Fruit fly (Drosophila melanogaster): ENCODE data around the gene Pcyt2.
A peak's percentile ranks its signal among the peaks of the same experiment; 100 is the strongest.

The Pcyt2 gene

dm6 chr3L:1579169-1579853, 26.0 kb downstream of the Pcyt2 start:
- TF ChIP-seq OdsH (GFP tag; optimal IDR thresholded peaks at IDR 0.05) (peak; percentile 40), Hnf4 (GFP tag; optimal IDR thresholded peaks at IDR 0.05) (no peak), brk (GFP tag; optimal IDR thresholded peaks at IDR 0.05) (no peak), Abd-B (GFP tag; optimal IDR thresholded peaks at IDR 0.05) (no peak), N (GFP tag; optimal IDR thresholded peaks at IDR 0.05) (no peak), fru (GFP tag; optimal IDR thresholded peaks at IDR 0.05) (peak; percentile 61), Sp1 (GFP tag; optimal IDR thresholded peaks at IDR 0.05) (peak; percentile 40), Rel (GFP tag; optimal IDR thresholded peaks at IDR 0.05) (no peak), Rel (tag; optimal IDR thresholded peaks at IDR 0.05) (no peak), sv (GFP tag; optimal IDR thresholded peaks at IDR 0.05) (no peak), Jra (GFP tag; optimal IDR thresholded peaks at IDR 0.05) (no peak), dsf (GFP tag; optimal IDR thresholded peaks at IDR 0.05; ENCODE audit: borderline replicate concordance) (no peak), Hr83 (GFP tag; optimal IDR thresholded peaks at IDR 0.05; ENCODE audit: poor library complexity, severe bottlenecking) (no peak), br (GFP tag; optimal IDR thresholded peaks at IDR 0.05) (peak; percentile 38), pan (optimal IDR thresholded peaks at IDR 0.05) (no peak), h (GFP tag; optimal IDR thresholded peaks at IDR 0.05) (peak; percentile 69), CG32264 (GFP tag; optimal IDR thresholded peaks at IDR 0.05) (no peak), CG9705 (GFP tag; optimal IDR thresholded peaks at IDR 0.05) (no peak), sage (GFP tag; optimal IDR thresholded peaks at IDR 0.05) (no peak), foxo (GFP tag; optimal IDR thresholded peaks at IDR 0.05) (peak in 1 of 2 experiments; percentile 9), woc (GFP tag; optimal IDR thresholded peaks at IDR 0.05) (no peak), Vsx2 (GFP tag; optimal IDR thresholded peaks at IDR 0.05; ENCODE audit: partially characterized antibody) (no peak), dmrt93B (GFP tag; optimal IDR thresholded peaks at IDR 0.05) (peak; percentile 5), HLH106 (tag; optimal IDR thresholded peaks at IDR 0.05) (peak; percentile 16), Dif (GFP tag; optimal IDR thresholded peaks at IDR 0.05; ENCODE audit: partially characterized antibody) (no peak), Dfd (GFP tag; optimal IDR thresholded peaks at IDR 0.05) (no peak), Hr78 (GFP tag; optimal IDR thresholded peaks at IDR 0.05) (no peak), dl (GFP tag; optimal IDR thresholded peaks at IDR 0.05; ENCODE audit: insufficient read depth in 1 of 2, partially characterized antibody in 2 of 2) (no peak), GATAd (GFP tag; optimal IDR thresholded peaks at IDR 0.05) (no peak), ey (GFP tag; optimal IDR thresholded peaks at IDR 0.05) (peak; percentile 3), tai (GFP tag; optimal IDR thresholded peaks at IDR 0.05) (no peak), psq (GFP tag; optimal IDR thresholded peaks at IDR 0.05) (no peak), Myc (optimal IDR thresholded peaks at IDR 0.05) (no peak), usp (GFP tag; optimal IDR thresholded peaks at IDR 0.05) (no peak), CrebA (GFP tag; optimal IDR thresholded peaks at IDR 0.05; ENCODE audit: borderline replicate concordance) (no peak), jim (GFP tag; optimal IDR thresholded peaks at IDR 0.05) (no peak)

- no peak for TF ChIP-seq Hnf4 (GFP tag; optimal IDR thresholded peaks at IDR 0.05)
- no peak for TF ChIP-seq pan (optimal IDR thresholded peaks at IDR 0.05)
- TF ChIP-seq sv (GFP tag; optimal IDR thresholded peaks at IDR 0.05): no peak
- no peak for TF ChIP-seq fru (GFP tag; optimal IDR thresholded peaks at IDR 0.05)
- TF ChIP-seq CG32264 (GFP tag; optimal IDR thresholded peaks at IDR 0.05): no peak
- TF ChIP-seq foxo (GFP tag; optimal IDR thresholded peaks at IDR 0.05): no peak
- no peak for TF ChIP-seq jim (GFP tag; optimal IDR thresholded peaks at IDR 0.05)
- TF ChIP-seq dmrt93B (GFP tag; optimal IDR thresholded peaks at IDR 0.05): no peak
- TF ChIP-seq lola (GFP tag; optimal IDR thresholded peaks at IDR 0.05): no peak
- TF ChIP-seq Vsx2 (GFP tag; optimal IDR thresholded peaks at IDR 0.05; ENCODE audit: partially characterized antibody): no peak
- no peak for TF ChIP-seq psq (GFP tag; optimal IDR thresholded peaks at IDR 0.05)
Measured at dm6 chr3L:1580194-1580593, 26.9 kb downstream of the Pcyt2 start.

dm6 chr3L:1580821-1581220, 27.5 kb downstream of the Pcyt2 start:
- TF ChIP-seq Mio (GFP tag; optimal IDR thresholded peaks at IDR 0.05) (no peak), sage (GFP tag; optimal IDR thresholded peaks at IDR 0.05) (no peak), dmrt93B (GFP tag; optimal IDR thresholded peaks at IDR 0.05) (no peak), CrebA (GFP tag; optimal IDR thresholded peaks at IDR 0.05; ENCODE audit: borderline replicate concordance) (no peak)

Measured in whole organism, wandering third instar larva.